Fruit fly (Drosophila melanogaster) whole organism, embryonic: ENCODE data around the gene Elo68alpha.

Experiments used
- B-H2 ChIP-seq: fragments of 200-800 bp; sonication (Bioruptor generic); optimal IDR thresholded peaks from 2 replicates; lab custom pipeline; 2018; ENCODE audit warnings: missing biosample characterization, mild to moderate bottlenecking, missing genetic modification characterization
- Blimp-1 ChIP-seq: fragments of 200-800 bp; sonication (Bioruptor generic); optimal IDR thresholded peaks from 3 replicates; lab custom pipeline; 2018; ENCODE audit warnings: missing biosample characterization, missing genetic modification characterization, mild to moderate bottlenecking, moderate library complexity, missing genetic modification reagents
- CG10147 ChIP-seq: fragments of 200-800 bp; sonication (Bioruptor generic); optimal IDR thresholded peaks from 2 replicates; lab custom pipeline; 2019; ENCODE audit warnings: missing biosample characterization, mild to moderate bottlenecking, missing genetic modification characterization, moderate library complexity
- CG10543 ChIP-seq: fragments of 200-800 bp; sonication (Bioruptor generic); optimal IDR thresholded peaks from 3 replicates; lab custom pipeline; 2017; ENCODE audit warnings: missing biosample characterization, mild to moderate bottlenecking, missing genetic modification characterization, moderate library complexity
- CG1233 ChIP-seq: fragments of 200-800 bp; sonication (Bioruptor generic); optimal IDR thresholded peaks from 4 replicates; lab custom pipeline; 2018; ENCODE audit warnings: missing biosample characterization, mild to moderate bottlenecking, missing genetic modification characterization
- CG12942 ChIP-seq: fragments of 200-800 bp; sonication (Bioruptor generic); optimal IDR thresholded peaks from 3 replicates; lab custom pipeline; 2016; ENCODE audit warnings: missing biosample characterization, missing genetic modification characterization
- CG14014 ChIP-seq: fragments of 200-800 bp; sonication (Bioruptor generic); IDR thresholded peaks from 2 replicates; pipeline ENCODE4 v1.3.6; 2022; ENCODE audit warnings: missing biosample characterization, missing genetic modification characterization
- CG14860 ChIP-seq: fragments of 200-800 bp; sonication (Bioruptor generic); IDR thresholded peaks from 3 replicates; pipeline ENCODE4 v1.3.6; 2022; ENCODE audit warnings: missing biosample characterization, missing genetic modification characterization; ENCODE audit not compliant: partially characterized antibody
- CG15696 ChIP-seq: fragments of 200-800 bp; sonication (Bioruptor generic); optimal IDR thresholded peaks from 2 replicates; lab custom pipeline; 2019; ENCODE audit warnings: missing biosample characterization, mild to moderate bottlenecking, missing genetic modification characterization, moderate library complexity
- CG18262 ChIP-seq: fragments of 200-800 bp; optimal IDR thresholded peaks from 3 replicates; lab custom pipeline; 2019; ENCODE audit warnings: missing biosample characterization, mild to moderate bottlenecking, missing genetic modification characterization, moderate library complexity
- CG2202 ChIP-seq: fragments of 200-800 bp; sonication (Bioruptor generic); optimal IDR thresholded peaks from 2 replicates; lab custom pipeline; 2018; ENCODE audit warnings: missing biosample characterization, mild to moderate bottlenecking, missing genetic modification characterization
- CG30403 ChIP-seq: fragments of 200-800 bp; sonication (Bioruptor generic); optimal IDR thresholded peaks from 3 replicates; lab custom pipeline; 2016; ENCODE audit warnings: missing biosample characterization, missing genetic modification characterization
- CG31224 ChIP-seq: fragments of 200-800 bp; sonication (Bioruptor generic); IDR thresholded peaks from 2 replicates; pipeline ENCODE4 v1.3.6; 2022; ENCODE audit warnings: missing biosample characterization, missing genetic modification characterization
- CG34224 ChIP-seq: fragments of 200-800 bp; sonication (Bioruptor generic); IDR thresholded peaks from 3 replicates; pipeline ENCODE4 v1.3.6; 2022; ENCODE audit warnings: missing biosample characterization, missing genetic modification characterization; ENCODE audit not compliant: partially characterized antibody
- CG8478 ChIP-seq: fragments of >200 bp; optimal IDR thresholded peaks from 2 replicates; lab custom pipeline; 2018
- Eip74EF ChIP-seq, 2 experiments: fragments of 200-800 bp in 1 of 2; fragments of >200 bp in 1 of 2; sonication (Bioruptor generic) in 1 of 2; optimal IDR thresholded peaks; 2 replicates each; lab custom pipeline; 2017 to 2019; ENCODE audit warnings: missing biosample characterization in 2 of 2, missing genetic modification characterization in 2 of 2, mild to moderate bottlenecking in 1 of 2, moderate library complexity in 1 of 2
- Elba2 ChIP-seq: fragments of 200-800 bp; sonication (Bioruptor generic); optimal IDR thresholded peaks from 3 replicates; lab custom pipeline; 2016; ENCODE audit warnings: missing biosample characterization, missing genetic modification characterization
- Hmx ChIP-seq: fragments of 200-800 bp; sonication (Bioruptor generic); optimal IDR thresholded peaks from 2 replicates; lab custom pipeline; 2016; ENCODE audit warnings: missing biosample characterization, missing genetic modification characterization
- Hr51 ChIP-seq, 2 experiments: fragments of 200-800 bp; sonication (Bioruptor generic); optimal IDR thresholded peaks; 2 replicates in 1 of 2; 3 replicates in 1 of 2; lab custom pipeline; 2016 to 2018; ENCODE audit warnings: missing biosample characterization in 2 of 2, missing genetic modification characterization in 2 of 2, mild to moderate bottlenecking in 1 of 2, moderate library complexity in 1 of 2
- Mad ChIP-seq: fragments of 200-800 bp; sonication (Bioruptor generic); optimal IDR thresholded peaks from 2 replicates; lab custom pipeline; 2016; ENCODE audit warnings: missing biosample characterization, missing genetic modification characterization
- NFAT ChIP-seq: fragments of 200-800 bp; sonication (Bioruptor generic); IDR thresholded peaks from 2 replicates; pipeline ENCODE4 v1.3.6; 2022; ENCODE audit warnings: missing biosample characterization, missing genetic modification characterization
- Optix ChIP-seq: fragments of 200-800 bp; sonication (Bioruptor generic); IDR thresholded peaks from 3 replicates; pipeline ENCODE4 v1.3.6; 2022; ENCODE audit warnings: missing biosample characterization, missing genetic modification characterization
- Pdp1 ChIP-seq, 2 experiments: fragments of 200-800 bp; sonication (Bioruptor generic); optimal IDR thresholded peaks; 3 replicates each; lab custom pipeline; 2016; ENCODE audit warnings: missing biosample characterization in 2 of 2, missing genetic modification characterization in 2 of 2, mild to moderate bottlenecking in 1 of 2, moderate library complexity in 1 of 2
- Side ChIP-seq: fragments of 200-800 bp; sonication (Bioruptor generic); optimal IDR thresholded peaks from 2 replicates; lab custom pipeline; 2016; ENCODE audit warnings: missing biosample characterization, missing genetic modification characterization
- Spps ChIP-seq: fragments of 200-800 bp; sonication (Bioruptor generic); optimal IDR thresholded peaks from 2 replicates; lab custom pipeline; 2018; ENCODE audit warnings: missing biosample characterization, mild to moderate bottlenecking, missing genetic modification characterization
- cg ChIP-seq: fragments of 200-800 bp; sonication (Bioruptor generic); optimal IDR thresholded peaks from 3 replicates; lab custom pipeline; 2019; ENCODE audit warnings: missing biosample characterization, mild to moderate bottlenecking, missing genetic modification characterization, moderate library complexity
- corto ChIP-seq: fragments of 200-800 bp; sonication (Bioruptor generic); optimal IDR thresholded peaks from 2 replicates; lab custom pipeline; 2016; ENCODE audit warnings: missing biosample characterization, mild to moderate bottlenecking, missing genetic modification characterization, moderate library complexity
- crp ChIP-seq, 2 experiments: fragments of 200-800 bp; sonication (Bioruptor generic); optimal IDR thresholded peaks; 2 replicates in 1 of 2; 3 replicates in 1 of 2; lab custom pipeline; 2017; ENCODE audit warnings: missing biosample characterization in 2 of 2, missing genetic modification characterization in 2 of 2, mild to moderate bottlenecking in 1 of 2, moderate library complexity in 1 of 2
- dm ChIP-seq: fragments of 200-800 bp; sonication (Bioruptor generic); optimal IDR thresholded peaks from 3 replicates; lab custom pipeline; 2016; ENCODE audit warnings: missing biosample characterization, missing genetic modification characterization
- gem ChIP-seq: fragments of 200-800 bp; sonication (Bioruptor generic); optimal IDR thresholded peaks from 2 replicates; lab custom pipeline; 2019; ENCODE audit warnings: missing biosample characterization, mild to moderate bottlenecking, missing genetic modification characterization, moderate library complexity
- gfzf ChIP-seq: fragments of 200-800 bp; sonication (Bioruptor generic); optimal IDR thresholded peaks from 2 replicates; lab custom pipeline; 2016; ENCODE audit warnings: missing biosample characterization, mild to moderate bottlenecking, missing genetic modification characterization, moderate library complexity
- grn ChIP-seq: fragments of 200-800 bp; sonication (Bioruptor generic); optimal IDR thresholded peaks from 3 replicates; lab custom pipeline; 2017; ENCODE audit warnings: missing biosample characterization, missing genetic modification characterization
- ind ChIP-seq: fragments of 200-800 bp; sonication (Bioruptor generic); optimal IDR thresholded peaks from 3 replicates; lab custom pipeline; 2016; ENCODE audit warnings: missing biosample characterization, missing genetic modification characterization
- insv ChIP-seq, 2 experiments: fragments of 200-800 bp; sonication (Bioruptor generic); optimal IDR thresholded peaks; 3 replicates each; lab custom pipeline; 2016 to 2018; ENCODE audit warnings: missing biosample characterization in 2 of 2, missing genetic modification characterization in 2 of 2
- maf-S ChIP-seq: fragments of 200-800 bp; sonication (Bioruptor generic); optimal IDR thresholded peaks from 2 replicates; lab custom pipeline; 2016; ENCODE audit warnings: missing biosample characterization, missing genetic modification characterization
- mam ChIP-seq: fragments of 200-800 bp; sonication (Bioruptor generic); optimal IDR thresholded peaks from 3 replicates; lab custom pipeline; 2016; ENCODE audit warnings: missing biosample characterization, missing genetic modification characterization
- nom ChIP-seq: fragments of 200-800 bp; sonication (Bioruptor generic); optimal IDR thresholded peaks from 2 replicates; lab custom pipeline; 2017; ENCODE audit warnings: missing biosample characterization, missing genetic modification characterization, mild to moderate bottlenecking, moderate library complexity, missing genetic modification reagents
- onecut ChIP-seq: fragments of 200-800 bp; sonication (Bioruptor generic); IDR thresholded peaks from 2 replicates; pipeline ENCODE4 v1.3.6; 2022; ENCODE audit warnings: missing biosample characterization, missing genetic modification characterization
- org-1 ChIP-seq: fragments of 200-800 bp; sonication (Bioruptor generic); optimal IDR thresholded peaks from 2 replicates; lab custom pipeline; 2017; ENCODE audit warnings: missing biosample characterization, missing genetic modification characterization
- psq ChIP-seq: fragments of 200-800 bp; sonication (Bioruptor generic); optimal IDR thresholded peaks from 2 replicates; lab custom pipeline; 2017; ENCODE audit warnings: missing biosample characterization, missing genetic modification characterization
- sima ChIP-seq: fragments of 200-800 bp; sonication (Bioruptor generic); optimal IDR thresholded peaks from 2 replicates; lab custom pipeline; 2016; ENCODE audit warnings: missing biosample characterization, missing genetic modification characterization
- sqz ChIP-seq: fragments of 200-800 bp; sonication (Bioruptor generic); optimal IDR thresholded peaks from 3 replicates; lab custom pipeline; 2018; ENCODE audit warnings: missing biosample characterization, mild to moderate bottlenecking, missing genetic modification characterization
- sr ChIP-seq: fragments of 200-800 bp; sonication (Bioruptor generic); IDR thresholded peaks from 3 replicates; pipeline ENCODE4 v1.3.6; 2022; ENCODE audit warnings: missing biosample characterization, missing genetic modification characterization
- stc ChIP-seq: fragments of 200-800 bp; sonication (Bioruptor generic); IDR thresholded peaks from 2 replicates; pipeline ENCODE4 v1.3.6; 2022; ENCODE audit warnings: missing biosample characterization, missing genetic modification characterization

Gene Elo68alpha

DNA sequence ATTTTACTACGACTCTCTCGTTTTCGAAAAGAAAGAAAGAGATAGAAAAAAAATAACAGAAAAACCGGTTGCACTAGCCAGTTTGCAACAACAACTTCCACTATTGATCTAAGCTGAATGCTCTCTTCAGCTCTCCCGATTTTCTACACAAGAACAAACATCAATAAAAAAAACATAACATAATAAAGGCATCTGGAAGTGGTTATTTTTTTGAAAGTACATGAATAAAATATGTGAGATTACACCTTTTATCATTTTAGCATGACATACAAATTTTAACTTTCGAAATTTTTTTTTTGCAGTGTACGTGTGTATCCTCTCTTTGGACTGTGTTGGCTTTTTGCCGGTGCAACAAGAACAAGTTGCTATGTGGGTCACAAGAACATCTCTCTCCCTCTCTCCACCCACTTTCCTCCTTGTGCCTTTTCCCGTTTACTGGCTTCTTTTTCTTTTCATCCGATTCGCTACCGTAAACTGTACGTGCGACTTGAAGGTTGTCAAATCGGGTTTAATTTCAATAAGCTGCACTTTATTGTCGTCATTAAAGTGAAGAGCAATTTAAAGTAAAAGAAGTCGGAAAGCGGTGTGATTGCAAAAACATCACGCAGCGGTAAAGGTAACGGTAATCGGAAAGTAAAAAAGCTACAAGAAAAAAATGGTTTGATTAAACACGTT lies 18.1 kb downstream of the Elo68alpha start (continued):
- TF ChIP-seq insv (GFP tag; optimal IDR thresholded peaks at IDR 0.05; lab: Kevin White, UChicago) (peak in 1 of 2 experiments; percentile 70), CG8478 (lab: Kevin White, UChicago) (no peak), corto (GFP tag; lab: Kevin White, UChicago) (peak; percentile 66), gem (tag; lab: Kevin White, UChicago) (peak; percentile 98), B-H2 (GFP tag; lab: Kevin White, UChicago) (no peak), psq (peak; percentile 91), maf-S (GFP tag; lab: Kevin White, UChicago) (peak; percentile 93), Side (GFP tag; lab: Kevin White, UChicago) (peak; percentile 97)

DNA sequence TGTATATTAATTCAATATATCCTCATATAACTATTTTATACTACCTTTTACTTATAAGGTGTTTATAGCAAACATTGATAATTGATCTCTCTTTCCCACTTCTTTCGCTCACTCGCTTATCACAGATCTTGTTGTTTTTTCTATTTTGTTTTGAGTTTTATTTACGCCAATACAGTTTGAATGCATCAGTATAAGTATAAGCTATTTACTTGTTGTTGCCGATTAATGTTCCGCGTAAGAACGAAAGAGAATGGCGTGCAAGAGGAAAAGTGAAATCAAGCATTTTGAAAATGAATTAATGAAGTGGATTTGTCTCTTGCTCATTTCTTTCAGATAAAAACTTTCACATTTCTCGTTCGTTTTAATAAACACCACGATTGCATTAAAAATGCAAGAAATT lies 19.2 kb downstream of the Elo68alpha start:
- TF ChIP-seq Optix (GFP tag; lab: Robert Waterston, UW) (no peak), Blimp-1 (GFP tag; lab: Kevin White, UChicago) (peak; percentile 83), grn (peak; percentile 73), cg (GFP tag; lab: Kevin White, UChicago) (peak; percentile 25), nom (GFP tag; lab: Kevin White, UChicago) (peak; percentile 10)

DNA sequence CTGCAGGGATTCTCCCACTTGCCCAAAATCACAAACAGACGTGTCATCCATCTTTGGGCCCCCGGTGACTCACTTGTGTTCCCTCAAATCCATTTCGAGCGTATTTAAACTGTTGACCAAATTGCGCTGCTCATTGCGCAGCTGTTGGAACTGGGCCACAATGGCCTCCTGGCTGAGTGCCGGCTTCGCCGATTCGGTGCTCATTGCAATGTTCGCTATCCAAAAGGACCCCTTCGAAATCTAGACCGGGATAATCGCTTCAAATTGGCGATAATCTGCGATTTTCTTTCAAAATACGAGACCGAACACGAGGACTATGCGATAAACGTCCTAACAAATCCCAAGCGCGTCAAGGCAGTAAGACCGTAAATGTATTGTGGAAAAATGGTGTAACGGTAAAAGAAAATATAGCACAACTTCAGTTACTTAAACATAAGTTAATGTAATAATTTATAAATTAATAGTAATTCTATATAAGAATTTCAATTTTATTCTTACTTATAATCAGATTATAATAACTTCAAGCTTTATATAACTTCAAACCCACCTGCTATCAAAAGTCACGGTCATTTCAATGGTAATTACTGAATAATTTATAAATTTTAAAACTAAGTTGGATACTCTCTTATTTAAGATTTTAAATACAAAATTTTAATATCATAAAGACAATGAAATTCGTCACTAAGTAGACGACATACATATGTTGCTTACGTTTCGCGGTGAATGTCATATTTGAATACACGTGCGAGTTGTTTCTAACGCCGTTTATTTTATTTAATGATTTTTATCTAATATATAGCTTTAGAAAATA lies 28.6 kb downstream of the Elo68alpha start, which contains the start of the genes Pfdn2 and Noc1:
Pfdn2 (minus strand) TSS at position 346 of the 811 bp plus-strand sequence.
Noc1 (plus strand) TSS at position 727 of the 811 bp plus-strand sequence.
- TF ChIP-seq Elba2 (GFP tag; lab: Kevin White, UChicago) (no peak), sr (GFP tag; lab: Robert Waterston, UW) (no peak), CG15696 (peak; percentile 54), Hr51 (GFP tag; optimal IDR thresholded peaks at IDR 0.05; lab: Kevin White, UChicago) (peak in 1 of 2 experiments; percentile 38), sima (GFP tag; lab: Kevin White, UChicago) (no peak), CG14014 (GFP tag; lab: Robert Waterston, UW) (peak; percentile 43; the same call in 1 of the 2 replicates), CG1233 (GFP tag; lab: Kevin White, UChicago) (no peak), Hmx (GFP tag; lab: Kevin White, UChicago) (no peak), gfzf (GFP tag; lab: Kevin White, UChicago) (peak; percentile 69), NFAT (no peak), CG30403 (peak; percentile 73), crp (GFP tag; optimal IDR thresholded peaks at IDR 0.05; lab: Kevin White, UChicago) (peak in 1 of 2 experiments; percentile 66), sqz (no peak), CG18262 (peak; percentile 66), Pdp1 (GFP tag; optimal IDR thresholded peaks at IDR 0.05; lab: Kevin White, UChicago) (peak in 1 of 2 experiments; percentile 3), stc (GFP tag; lab: Robert Waterston, UW) (0 out of 2 replicates have a peak, but pooled peaks have one; percentile 25), org-1 (no peak), mam (GFP tag; lab: Kevin White, UChicago) (peak; percentile 43), CG12942 (peak; percentile 56), Eip74EF (GFP tag; optimal IDR thresholded peaks at IDR 0.05; lab: Kevin White, UChicago) (no peak), ind (peak; percentile 62), dm (GFP tag; lab: Kevin White, UChicago) (peak; percentile 57), CG34224 (GFP tag; lab: Robert Waterston, UW) (no peak), onecut (GFP tag; lab: Robert Waterston, UW) (no peak), Spps (tag; lab: Kevin White, UChicago) (no peak), CG31224 (peak; percentile 32; the same call in 1 of the 2 replicates), CG10543 (no peak), CG2202 (tag; lab: Kevin White, UChicago) (no peak), CG10147 (GFP tag; lab: Kevin White, UChicago) (no peak), Mad (GFP tag; lab: Kevin White, UChicago) (no peak), CG14860 (no peak)
